Worm (Caenorhabditis elegans): Measurements from ENCODE around the gene pxmp-4.

- TF ChIP-seq pqm-1 (tag; optimal IDR thresholded peaks at IDR 0.05) (no peak), tbx-2 (tag; optimal IDR thresholded peaks at IDR 0.05) (no peak)
Observed at ce11 chrIV:364983-365382, 28.0 kb upstream of the pxmp-4 start.
